Fruit fly (Drosophila melanogaster) whole organism, embryonic: ENCODE results near the gene Ugt36F1.

ENCODE experiments used
- Abd-B ChIP-seq: fragments of 200-800 bp; sonication (Bioruptor generic); optimal IDR thresholded peaks from 2 replicates; lab custom pipeline; 2018; ENCODE audit warnings: missing biosample characterization, mild to moderate bottlenecking, missing genetic modification characterization, moderate library complexity
- CG10431 ChIP-seq: fragments of 200-800 bp; sonication (Bioruptor generic); optimal IDR thresholded peaks from 3 replicates; lab custom pipeline; 2018; ENCODE audit warnings: missing biosample characterization, mild to moderate bottlenecking, missing genetic modification characterization
- CG11504 ChIP-seq: fragments of 200-800 bp; sonication (Bioruptor generic); optimal IDR thresholded peaks from 3 replicates; lab custom pipeline; 2019; ENCODE audit warnings: missing biosample characterization, mild to moderate bottlenecking, missing genetic modification characterization, moderate library complexity
- CG13775 ChIP-seq: fragments of 200-800 bp; sonication (Bioruptor generic); optimal IDR thresholded peaks from 3 replicates; lab custom pipeline; 2017; ENCODE audit warnings: missing biosample characterization, mild to moderate bottlenecking, missing genetic modification characterization
- CG14860 ChIP-seq: fragments of 200-800 bp; sonication (Bioruptor generic); IDR thresholded peaks from 3 replicates; pipeline ENCODE4 v1.3.6; 2022; ENCODE audit warnings: missing biosample characterization, missing genetic modification characterization; ENCODE audit not compliant: partially characterized antibody
- CG1603 ChIP-seq: fragments of 200-800 bp; sonication (Bioruptor generic); optimal IDR thresholded peaks from 2 replicates; lab custom pipeline; 2019; ENCODE audit warnings: missing biosample characterization, mild to moderate bottlenecking, missing genetic modification characterization, moderate library complexity
- CG17385 ChIP-seq: fragments of 200-800 bp; sonication (Bioruptor generic); optimal IDR thresholded peaks from 3 replicates; lab custom pipeline; 2018; ENCODE audit warnings: missing biosample characterization, mild to moderate bottlenecking, missing genetic modification characterization
- CG17568 ChIP-seq: fragments of 200-800 bp; sonication (Bioruptor generic); optimal IDR thresholded peaks from 2 replicates; lab custom pipeline; 2018; ENCODE audit warnings: missing biosample characterization, mild to moderate bottlenecking, missing genetic modification characterization, moderate library complexity
- CG2120 ChIP-seq: fragments of 200-800 bp; sonication (Bioruptor generic); optimal IDR thresholded peaks from 3 replicates; lab custom pipeline; 2016; ENCODE audit warnings: missing biosample characterization, missing genetic modification characterization
- CG32532 ChIP-seq: fragments of 200-800 bp; sonication (Bioruptor generic); IDR thresholded peaks from 2 replicates; pipeline ENCODE4 v1.3.6; 2022; ENCODE audit warnings: missing biosample characterization, missing genetic modification characterization
- CG32767 ChIP-seq: fragments of 200-800 bp; sonication (Bioruptor generic); IDR thresholded peaks from 2 replicates; pipeline ENCODE4 v1.3.6; 2022; ENCODE audit warnings: missing biosample characterization, missing genetic modification characterization
- CG3726 ChIP-seq: fragments of 200-800 bp; sonication (Bioruptor generic); IDR thresholded peaks from 3 replicates; pipeline ENCODE4, ENCODE4 v1.3.6; 2022; ENCODE audit warnings: missing biosample characterization, missing genetic modification characterization
- CG4282 ChIP-seq: fragments of 200-800 bp; sonication (Bioruptor generic); optimal IDR thresholded peaks from 2 replicates; lab custom pipeline; 2016; ENCODE audit warnings: missing biosample characterization, missing genetic modification characterization
- CG4404 ChIP-seq: fragments of 200-800 bp; sonication (Bioruptor generic); IDR thresholded peaks from 2 replicates; pipeline ENCODE4 v1.3.6; 2022; ENCODE audit warnings: missing biosample characterization, missing genetic modification characterization
- CG4854 ChIP-seq: fragments of 200-800 bp; sonication (Bioruptor generic); optimal IDR thresholded peaks from 2 replicates; lab custom pipeline; 2016; ENCODE audit warnings: missing biosample characterization, missing genetic modification characterization, inconsistent platforms
- CG6689 ChIP-seq: fragments of 200-800 bp; sonication (Bioruptor generic); IDR thresholded peaks from 2 replicates; pipeline ENCODE4 v1.3.6; 2022; ENCODE audit warnings: missing biosample characterization, missing genetic modification characterization
- CG7786 ChIP-seq: fragments of 200-800 bp; sonication (Bioruptor generic); optimal IDR thresholded peaks from 2 replicates; lab custom pipeline; 2016; ENCODE audit warnings: missing biosample characterization, missing genetic modification characterization
- CG8388 ChIP-seq: fragments of 200-800 bp; sonication (Bioruptor generic); optimal IDR thresholded peaks from 2 replicates; lab custom pipeline; 2019; ENCODE audit warnings: missing biosample characterization, mild to moderate bottlenecking, missing genetic modification characterization, moderate library complexity
- CG9727 ChIP-seq: fragments of 200-800 bp; sonication (Bioruptor generic); optimal IDR thresholded peaks from 3 replicates; lab custom pipeline; 2017; ENCODE audit warnings: missing biosample characterization, mild to moderate bottlenecking, missing genetic modification characterization
- CG9876 ChIP-seq: fragments of 200-800 bp; sonication (Bioruptor generic); optimal IDR thresholded peaks from 2 replicates; lab custom pipeline; 2016; ENCODE audit warnings: missing biosample characterization, missing genetic modification characterization
- CTCF ChIP-seq: fragments of 200-800 bp; sonication (Bioruptor generic); optimal IDR thresholded peaks from 2 replicates; lab custom pipeline; 2017; ENCODE audit warnings: missing biosample characterization, mild to moderate bottlenecking, missing genetic modification characterization, moderate library complexity
- D ChIP-seq, 2 experiments: fragments of 200-800 bp in 1 of 2; fragments of >200 bp in 1 of 2; sonication (Bioruptor generic) in 1 of 2; optimal IDR thresholded peaks; 2 replicates in 1 of 2; 3 replicates in 1 of 2; lab custom pipeline; 2017; ENCODE audit warnings: mild to moderate bottlenecking in 1 of 2, missing biosample characterization in 1 of 2, missing genetic modification characterization in 1 of 2, missing genetic modification reagents in 1 of 2
- Ets65A ChIP-seq: fragments of 200-800 bp; sonication (Bioruptor generic); peaks from one replicate; lab custom pipeline; 2016; ENCODE audit warnings: missing biosample characterization, missing genetic modification characterization
- Gsc ChIP-seq: fragments of 200-800 bp; sonication (Bioruptor generic); IDR thresholded peaks from 2 replicates; pipeline ENCODE4 v1.3.6; 2022; ENCODE audit warnings: missing biosample characterization, missing genetic modification characterization
- Gug ChIP-seq: fragments of 200-800 bp; sonication (Bioruptor generic); IDR thresholded peaks from 4 replicates; pipeline ENCODE4 v1.3.6; 2022; ENCODE audit warnings: missing biosample characterization, missing genetic modification characterization
- HmgZ ChIP-seq: fragments of 200-800 bp; sonication (Bioruptor generic); optimal IDR thresholded peaks from 2 replicates; lab custom pipeline; 2018; ENCODE audit warnings: missing biosample characterization, mild to moderate bottlenecking, missing genetic modification characterization
- MESR4 ChIP-seq: fragments of 200-800 bp; sonication (Bioruptor generic); optimal IDR thresholded peaks from 2 replicates; lab custom pipeline; 2018; ENCODE audit warnings: missing biosample characterization, mild to moderate bottlenecking, missing genetic modification characterization, moderate library complexity
- Med ChIP-seq: fragments of 200-800 bp; sonication (Bioruptor generic); peaks from one replicate; lab custom pipeline; 2016; ENCODE audit warnings: missing biosample characterization, missing genetic modification characterization, mild to moderate bottlenecking, inconsistent platforms, moderate library complexity
- Meics ChIP-seq: fragments of 200-800 bp; sonication (Bioruptor generic); optimal IDR thresholded peaks from 2 replicates; lab custom pipeline; 2017; ENCODE audit warnings: missing biosample characterization, mild to moderate bottlenecking, missing genetic modification characterization
- Nf-YB ChIP-seq: fragments of 200-800 bp; sonication (Bioruptor generic); optimal IDR thresholded peaks from 3 replicates; lab custom pipeline; 2019; ENCODE audit warnings: missing biosample characterization, mild to moderate bottlenecking, missing genetic modification characterization, moderate library complexity
- Oaz ChIP-seq: fragments of 200-800 bp; sonication (Bioruptor generic); IDR thresholded peaks from 2 replicates; pipeline ENCODE4 v1.3.6; 2022; ENCODE audit warnings: missing biosample characterization, missing genetic modification characterization
- Pdp1 ChIP-seq, 2 experiments: fragments of 200-800 bp; sonication (Bioruptor generic); optimal IDR thresholded peaks; 3 replicates each; lab custom pipeline; 2016; ENCODE audit warnings: missing biosample characterization in 2 of 2, missing genetic modification characterization in 2 of 2, mild to moderate bottlenecking in 1 of 2, moderate library complexity in 1 of 2
- aop ChIP-seq: fragments of 200-800 bp; sonication (Bioruptor generic); IDR thresholded peaks from 2 replicates; pipeline ENCODE4 v1.3.6; 2022; ENCODE audit warnings: missing biosample characterization, missing genetic modification characterization
- ap ChIP-seq: fragments of 200-800 bp; sonication (Bioruptor generic); IDR thresholded peaks from 2 replicates; pipeline ENCODE4 v1.3.6; 2022; ENCODE audit warnings: missing biosample characterization, missing genetic modification characterization
- dmrt99B ChIP-seq: fragments of 200-800 bp; sonication (Bioruptor generic); optimal IDR thresholded peaks from 2 replicates; lab custom pipeline; 2018; ENCODE audit warnings: missing biosample characterization, mild to moderate bottlenecking, missing genetic modification characterization, moderate library complexity
- dpn ChIP-seq, 2 experiments: fragments of 200-800 bp; sonication (Bioruptor generic); optimal IDR thresholded peaks; 3 replicates each; lab custom pipeline; 2016; ENCODE audit warnings: missing biosample characterization in 2 of 2, missing genetic modification characterization in 2 of 2
- exex ChIP-seq: fragments of 200-800 bp; sonication (Bioruptor generic); optimal IDR thresholded peaks from 4 replicates; lab custom pipeline; 2018; ENCODE audit warnings: missing biosample characterization, mild to moderate bottlenecking, missing genetic modification characterization, moderate library complexity
- fd64A ChIP-seq: fragments of 200-800 bp; sonication (Bioruptor generic); optimal IDR thresholded peaks from 3 replicates; lab custom pipeline; 2018; ENCODE audit warnings: missing biosample characterization, mild to moderate bottlenecking, missing genetic modification characterization
- fd96Cb ChIP-seq: fragments of 200-800 bp; sonication (Bioruptor generic); optimal IDR thresholded peaks from 2 replicates; lab custom pipeline; 2018; ENCODE audit warnings: missing biosample characterization, mild to moderate bottlenecking, missing genetic modification characterization, moderate library complexity
- gcm ChIP-seq: fragments of 200-800 bp; sonication (Bioruptor generic); optimal IDR thresholded peaks from 2 replicates; lab custom pipeline; 2019; ENCODE audit warnings: missing biosample characterization, mild to moderate bottlenecking, missing genetic modification characterization, moderate library complexity
- gt ChIP-seq: fragments of 200-800 bp; sonication (Bioruptor generic); IDR thresholded peaks from 2 replicates; pipeline ENCODE4 v1.3.6; 2022; ENCODE audit warnings: missing biosample characterization, missing genetic modification characterization
- ken ChIP-seq: fragments of 200-800 bp; sonication (Bioruptor generic); IDR thresholded peaks from 3 replicates; pipeline ENCODE4 v1.3.6; 2022; ENCODE audit warnings: missing biosample characterization, missing genetic modification characterization
- pb ChIP-seq: fragments of 200-800 bp; sonication (Bioruptor generic); optimal IDR thresholded peaks from 3 replicates; lab custom pipeline; 2016; ENCODE audit warnings: missing biosample characterization, missing genetic modification characterization
- pita ChIP-seq: fragments of 200-800 bp; sonication (Bioruptor generic); optimal IDR thresholded peaks from 2 replicates; lab custom pipeline; 2017; ENCODE audit warnings: missing biosample characterization, mild to moderate bottlenecking, missing genetic modification characterization
- pzg ChIP-seq: fragments of 200-800 bp; sonication (Bioruptor generic); optimal IDR thresholded peaks from 3 replicates; lab custom pipeline; 2018; ENCODE audit warnings: missing biosample characterization, mild to moderate bottlenecking, missing genetic modification characterization, moderate library complexity
- scrt ChIP-seq: fragments of 200-800 bp; sonication (Bioruptor generic); optimal IDR thresholded peaks from 2 replicates; lab custom pipeline; 2018; ENCODE audit warnings: missing biosample characterization, mild to moderate bottlenecking, missing genetic modification characterization, moderate library complexity
- sens ChIP-seq: fragments of 200-800 bp; sonication (Bioruptor generic); peaks from one replicate; lab custom pipeline; 2016; ENCODE audit warnings: missing biosample characterization, missing genetic modification characterization
- slbo ChIP-seq: fragments of 200-800 bp; sonication (Bioruptor generic); IDR thresholded peaks from 2 replicates; pipeline ENCODE4 v1.3.6; 2022; ENCODE audit warnings: missing biosample characterization, missing genetic modification characterization
- sqz ChIP-seq: fragments of 200-800 bp; sonication (Bioruptor generic); optimal IDR thresholded peaks from 3 replicates; lab custom pipeline; 2018; ENCODE audit warnings: missing biosample characterization, mild to moderate bottlenecking, missing genetic modification characterization
- unpg ChIP-seq: fragments of 200-800 bp; sonication (Bioruptor generic); optimal IDR thresholded peaks from 3 replicates; lab custom pipeline; 2018; ENCODE audit warnings: missing biosample characterization, mild to moderate bottlenecking, missing genetic modification characterization, moderate library complexity

The Ugt36F1 gene

DNA sequence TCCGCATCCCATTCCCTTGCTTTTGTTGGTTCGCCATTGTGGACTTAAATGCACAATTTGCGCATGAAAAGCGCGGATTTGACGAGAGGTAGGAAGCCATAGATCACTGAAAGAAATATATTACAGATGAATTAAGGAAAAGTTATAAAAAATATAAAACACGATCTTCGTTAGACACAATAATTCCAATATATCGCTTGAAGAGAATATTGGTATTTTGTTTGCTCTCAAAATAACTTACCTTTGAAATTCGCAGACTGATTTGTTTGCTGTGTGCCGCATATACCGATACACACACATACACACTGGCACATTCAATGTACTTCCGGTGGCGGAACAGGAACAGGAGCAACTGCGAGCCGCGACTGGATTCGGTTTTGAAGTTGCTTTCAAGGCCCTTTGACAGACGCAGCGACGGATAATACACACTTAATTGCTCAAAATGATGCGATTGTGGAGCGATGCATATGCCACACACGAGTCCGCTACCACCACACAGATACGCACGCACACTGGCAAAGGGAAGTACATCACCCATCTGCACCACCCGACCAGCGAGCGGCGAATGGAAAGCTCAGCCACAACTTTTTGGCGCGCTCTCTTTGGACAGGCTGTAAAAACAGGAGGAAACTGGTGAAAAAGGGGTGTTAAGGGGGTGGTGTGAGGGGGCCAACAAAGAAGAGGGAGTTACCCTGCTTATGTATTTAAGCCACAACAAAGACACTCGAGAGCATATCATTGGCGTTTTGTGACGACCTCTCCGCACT is 13.3 kb upstream of the Ugt36F1 start (continued):
- TF ChIP-seq CG3726 (GFP tag; lab: Robert Waterston, UW) (no peak), Abd-B (GFP tag; lab: Kevin White, UChicago) (no peak), CG17385 (GFP tag; lab: Kevin White, UChicago) (no peak), D (optimal IDR thresholded peaks at IDR 0.05; lab: Kevin White, UChicago) (no peak), D (GFP tag; optimal IDR thresholded peaks at IDR 0.05; lab: Kevin White, UChicago) (peak; percentile 18), CG9876 (no peak), unpg (GFP tag; lab: Kevin White, UChicago) (peak; percentile 8), dpn (GFP tag; optimal IDR thresholded peaks at IDR 0.05; lab: Kevin White, UChicago) (no peak), CG2120 (GFP tag; lab: Kevin White, UChicago) (no peak), sens (peak; percentile 77), MESR4 (no peak), dmrt99B (tag; lab: Kevin White, UChicago) (no peak), gt (GFP tag; lab: Robert Waterston, UW) (no peak), Meics (GFP tag; lab: Kevin White, UChicago) (no peak), CG4282 (no peak), HmgZ (tag; lab: Kevin White, UChicago) (no peak), aop (no peak), CG17568 (GFP tag; lab: Kevin White, UChicago) (no peak), CG32532 (no peak), CG8388 (GFP tag; lab: Kevin White, UChicago) (no peak), ap (GFP tag; lab: Robert Waterston, UW) (no peak), pb (GFP tag; lab: Kevin White, UChicago) (no peak), ken (GFP tag; lab: Robert Waterston, UW) (no peak), fd64A (GFP tag; lab: Kevin White, UChicago) (no peak), CG13775 (GFP tag; lab: Kevin White, UChicago) (no peak), CG14860 (GFP tag; lab: Robert Waterston, UW) (no peak), slbo (no peak), CG9727 (GFP tag; lab: Kevin White, UChicago) (peak; percentile 7), pzg (no peak), CG1603 (tag; lab: Kevin White, UChicago) (peak; percentile 14), CTCF (GFP tag; lab: Kevin White, UChicago) (no peak), CG7786 (GFP tag; lab: Kevin White, UChicago) (no peak), Oaz (GFP tag; lab: Robert Waterston, UW) (no peak), gcm (no peak), fd96Cb (tag; lab: Kevin White, UChicago) (no peak), pita (GFP tag; lab: Kevin White, UChicago) (no peak), CG4404 (GFP tag; lab: Robert Waterston, UW) (no peak), CG6689 (GFP tag; lab: Robert Waterston, UW) (0 out of 2 replicates have a peak, but pooled peaks have one; percentile 16), Ets65A (GFP tag; lab: Kevin White, UChicago) (peak; percentile 38), Med (GFP tag; lab: Kevin White, UChicago) (peak; percentile 66), CG11504 (tag; lab: Kevin White, UChicago) (peak; percentile 2), Gsc (GFP tag; lab: Robert Waterston, UW) (no peak), CG10431 (GFP tag; lab: Kevin White, UChicago) (no peak), Pdp1 (GFP tag; optimal IDR thresholded peaks at IDR 0.05; lab: Kevin White, UChicago) (no peak), Gug (0 out of 4 replicates have a peak, but pooled peaks have one; percentile 27), CG32767 (GFP tag; lab: Robert Waterston, UW) (no peak), Nf-YB (GFP tag; lab: Kevin White, UChicago) (peak; percentile 69), CG4854 (GFP tag; lab: Kevin White, UChicago) (no peak), scrt (GFP tag; lab: Kevin White, UChicago) (no peak), exex (tag; lab: Kevin White, UChicago) (no peak), sqz (GFP tag; lab: Kevin White, UChicago) (no peak)
